Worm (Caenorhabditis elegans): ENCODE measurements around the gene srt-67.

ce11 chrV:5278001-5278400 lies 20.7 kb upstream of the srt-67 start, which contains the start of gene B0238.9:
- TF ChIP-seq nhr-41 (GFP tag; IDR thresholded peaks at IDR 0.05), result no peak
- no peak for TF ChIP-seq nhr-77 (tag; optimal IDR thresholded peaks at IDR 0.05)
- no peak for TF ChIP-seq nhr-10 (tag; optimal IDR thresholded peaks at IDR 0.05)
- no peak for TF ChIP-seq unc-39 (tag; optimal IDR thresholded peaks at IDR 0.05)
- no peak for TF ChIP-seq ZK337.2 (GFP tag; IDR thresholded peaks at IDR 0.05)
- no peak for TF ChIP-seq ztf-11 (tag; optimal IDR thresholded peaks at IDR 0.05)
- TF ChIP-seq arid-1 (GFP tag; conservative IDR thresholded peaks at IDR 0.05), result no peak
- no peak for TF ChIP-seq ZK546.5 (tag; optimal IDR thresholded peaks at IDR 0.05)
- no peak for TF ChIP-seq nhr-28 (tag; optimal IDR thresholded peaks at IDR 0.05)
- TF ChIP-seq unc-62 (GFP tag; optimal IDR thresholded peaks at IDR 0.05 in 1 of 2), result no peak
- no peak for TF ChIP-seq unc-62 (tag; optimal IDR thresholded peaks at IDR 0.05)
- no peak for TF ChIP-seq zag-1 (tag; optimal IDR thresholded peaks at IDR 0.05)
- TF ChIP-seq ceh-62 (tag; optimal IDR thresholded peaks at IDR 0.05), result no peak
- no peak for TF ChIP-seq nhr-42 (GFP tag; IDR thresholded peaks at IDR 0.05)
- no peak for TF ChIP-seq zip-11 (GFP tag; IDR thresholded peaks at IDR 0.05)

Data from whole organism, L4 larva.